Fruit fly (Drosophila melanogaster) S2 (cell line): ENCODE results near the gene CG4080.

Experiments used
- CG8478 ChIP-seq: fragments of >200 bp; optimal IDR thresholded peaks from 2 replicates; lab custom pipeline; 2018
- CTCF ChIP-seq, 2 experiments: fragments of >200 bp; optimal IDR thresholded peaks; 2 replicates each; lab custom pipeline; 2018

CG4080 gene

DNA sequence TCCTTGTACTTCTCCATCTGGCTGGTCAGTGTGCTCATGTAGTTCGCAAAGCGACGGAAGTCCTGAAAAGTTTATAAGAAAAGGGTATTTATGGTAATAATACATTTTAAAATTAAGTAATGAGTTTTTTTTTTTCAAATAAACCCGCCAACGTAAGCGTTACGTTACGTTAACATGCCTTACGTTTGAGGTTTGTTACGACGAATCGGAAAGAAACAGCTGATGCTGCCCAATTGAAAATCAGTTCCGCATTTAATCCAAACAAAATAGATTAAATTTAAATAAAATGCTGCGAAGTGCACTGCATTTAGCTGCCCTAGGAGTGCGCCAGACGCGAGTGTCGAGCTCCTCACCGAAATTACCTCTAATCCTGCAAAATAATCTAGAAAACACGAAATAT lies 34.9 kb downstream of the CG4080 start, which contains the start of gene mRRF1:
mRRF1 (plus strand) TSS at position 220 of the 400 bp plus-strand sequence.
- TF ChIP-seq CTCF (optimal IDR thresholded peaks at IDR 0.05; lab: Kevin White, UChicago) (no peak), CG8478 (lab: Kevin White, UChicago) (no peak)

DNA sequence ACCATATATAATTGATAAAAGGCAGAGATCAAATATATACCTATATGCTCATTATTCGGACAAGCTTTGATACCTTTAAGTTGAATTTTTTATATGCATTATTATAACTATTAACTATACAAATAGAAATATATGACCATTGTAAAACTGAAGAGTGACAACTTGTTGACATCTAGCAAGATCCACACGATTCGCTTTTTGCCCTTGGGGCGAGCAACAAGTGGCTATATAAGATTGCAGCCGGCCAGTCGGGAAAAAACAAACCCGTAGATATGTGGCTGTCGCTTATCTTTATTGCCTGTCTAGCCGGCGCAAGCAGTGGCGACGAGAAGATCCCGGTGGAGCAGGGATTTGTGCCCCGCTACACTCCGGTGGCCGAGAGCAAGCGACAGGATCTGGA lies 37.1 kb downstream of the CG4080 start, which contains the start of gene CG34456:
CG34456 (plus strand) TSS at position 215 of the 400 bp plus-strand sequence.
- TF ChIP-seq CG8478 (lab: Kevin White, UChicago): no peak
- TF ChIP-seq CTCF (optimal IDR thresholded peaks at IDR 0.05; lab: Kevin White, UChicago): no peak

DNA sequence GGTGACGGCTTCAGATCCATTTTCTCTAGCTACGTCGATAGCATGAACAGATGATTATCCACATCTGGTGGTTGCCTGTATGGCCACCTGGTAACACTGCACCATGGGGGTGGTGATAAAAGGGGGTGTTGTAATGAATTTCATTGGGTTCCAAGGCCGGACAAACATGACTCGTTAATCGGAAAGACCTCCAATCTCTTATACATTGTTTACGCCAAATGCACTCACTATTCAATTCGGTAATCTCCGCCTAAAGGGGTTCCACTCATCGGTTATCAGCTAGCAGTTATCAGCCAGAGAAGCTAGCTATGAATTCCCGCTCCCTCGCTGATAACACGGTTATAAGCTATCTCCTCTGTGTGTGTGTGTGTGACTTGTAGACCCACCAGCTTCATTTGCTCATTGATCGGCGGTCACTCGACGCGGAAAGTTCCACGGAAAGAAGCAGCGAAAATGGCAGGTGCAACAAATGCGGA lies 38.8 kb downstream of the CG4080 start, which contains the start of gene Pdxk:
Pdxk (plus strand) TSS at position 100 of the 476 bp plus-strand sequence.
- no peak for TF ChIP-seq CTCF (optimal IDR thresholded peaks at IDR 0.05; lab: Kevin White, UChicago)
- no peak for TF ChIP-seq CG8478 (lab: Kevin White, UChicago)

DNA sequence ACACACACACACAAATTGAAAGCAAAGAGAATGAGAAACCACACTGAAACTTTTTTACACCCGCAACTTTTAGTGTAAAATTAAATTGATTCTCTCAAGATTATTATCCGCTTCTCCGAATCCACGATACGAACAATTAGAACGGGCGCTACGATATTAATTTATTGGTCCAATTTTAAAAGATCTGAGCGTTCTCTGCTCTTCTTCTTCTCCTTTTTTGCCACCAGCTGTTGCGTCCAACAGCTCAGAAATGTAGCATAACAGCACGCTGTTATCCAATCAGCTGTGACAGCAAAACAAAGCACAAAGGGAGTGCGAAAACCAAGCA lies 40.4 kb downstream of the CG4080 start, which contains the start of the genes UGP and Svip:
UGP (minus strand) TSS at position 223 of the 328 bp plus-strand sequence.
Svip (plus strand) TSS at position 287 of the 328 bp plus-strand sequence.
- TF ChIP-seq CTCF (optimal IDR thresholded peaks at IDR 0.05; lab: Kevin White, UChicago) (no peak), CG8478 (lab: Kevin White, UChicago) (no peak)

DNA sequence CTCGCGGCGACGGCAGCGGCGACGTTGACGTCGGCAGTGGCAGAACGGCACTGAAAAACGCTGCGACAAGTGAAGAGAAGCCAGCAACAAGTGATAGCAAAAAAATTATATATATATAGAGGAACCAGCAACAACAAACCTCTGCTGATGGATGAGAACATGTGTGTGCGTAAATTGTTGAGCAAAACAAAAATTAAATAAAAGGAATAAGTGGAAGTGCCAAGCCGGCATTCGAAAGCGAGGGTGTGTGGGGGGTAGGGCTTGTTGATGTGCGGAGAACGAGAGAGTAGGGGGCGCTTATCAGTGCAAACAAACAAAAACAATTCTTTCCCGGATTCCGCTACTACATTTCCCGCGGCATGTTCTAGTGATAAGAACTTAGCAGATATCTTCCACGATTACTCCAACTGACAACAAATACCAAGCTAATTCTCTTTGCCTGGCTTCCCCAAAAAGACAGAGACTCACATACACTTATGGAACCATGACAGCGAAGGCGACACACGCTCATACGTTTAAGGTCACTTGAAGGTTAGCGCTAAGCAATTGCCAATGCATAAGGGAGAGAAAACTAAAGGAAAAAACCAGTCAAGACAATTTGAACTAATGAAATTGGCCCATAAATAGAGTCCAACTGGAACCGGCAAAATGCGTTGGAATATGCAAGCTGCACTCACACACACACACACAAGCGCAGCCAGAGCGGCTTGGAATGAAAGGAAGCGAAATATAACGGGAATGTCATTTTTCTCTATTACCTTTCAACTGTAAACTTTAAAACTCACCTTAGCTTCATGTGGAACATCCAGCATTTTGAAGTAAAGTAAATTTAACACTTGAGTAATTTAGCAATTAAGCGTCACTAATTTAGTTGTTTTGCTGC lies 41.0 kb downstream of the CG4080 start:
- no peak for TF ChIP-seq CTCF (optimal IDR thresholded peaks at IDR 0.05; lab: Kevin White, UChicago)
- no peak for TF ChIP-seq CG8478 (lab: Kevin White, UChicago)

DNA sequence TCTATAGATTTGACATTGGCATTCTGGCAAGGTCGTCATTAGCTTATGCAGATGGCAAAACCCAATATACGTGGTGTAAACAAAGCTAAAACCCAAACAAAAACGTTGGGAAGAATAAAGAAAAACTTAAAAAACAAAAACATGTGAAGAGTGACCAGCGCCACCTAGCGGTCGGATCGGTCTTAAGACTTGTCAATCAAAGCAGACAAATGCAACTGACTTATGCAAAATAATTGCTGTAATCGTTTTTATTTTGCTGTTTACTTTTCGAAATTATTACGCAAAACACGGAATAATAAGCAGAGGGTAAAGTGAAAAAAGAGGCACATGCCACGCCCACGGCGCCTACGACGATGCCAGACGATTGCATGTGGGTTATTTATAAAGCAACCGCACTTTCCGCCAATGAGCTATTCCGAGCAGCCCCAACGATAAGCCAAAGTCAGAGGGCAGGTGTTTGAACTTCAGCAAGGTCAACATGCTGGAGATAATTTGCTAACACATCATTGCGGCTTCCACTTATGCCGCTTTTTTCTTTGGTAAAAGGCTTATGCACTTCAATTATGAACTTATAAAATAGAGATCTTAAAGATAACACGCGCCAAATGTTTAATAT lies 42.8 kb downstream of the CG4080 start:
- TF ChIP-seq CG8478 (lab: Kevin White, UChicago): no peak
- peak; percentile 83 to 84 for TF ChIP-seq CTCF (optimal IDR thresholded peaks at IDR 0.05; lab: Kevin White, UChicago)

DNA sequence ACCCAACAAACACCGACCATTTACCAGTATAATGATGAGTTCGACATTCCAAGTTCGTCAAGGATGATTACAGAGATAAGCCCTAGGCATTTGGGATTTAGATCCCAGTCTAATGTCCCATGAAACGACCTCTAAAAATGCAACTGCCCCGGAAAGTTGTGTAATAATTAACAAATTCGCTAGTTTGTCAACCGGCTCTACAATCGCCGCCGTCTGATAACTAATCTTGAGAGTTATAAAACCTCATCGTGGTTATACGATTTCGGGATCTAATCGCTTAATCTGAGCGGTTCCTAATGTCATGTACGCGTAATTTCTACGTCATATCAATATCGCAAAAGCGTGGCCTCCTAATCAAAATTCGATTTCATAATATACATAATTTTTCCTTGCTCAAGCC lies 43.5 kb downstream of the CG4080 start:
- TF ChIP-seq CG8478 (lab: Kevin White, UChicago) (no peak), CTCF (optimal IDR thresholded peaks at IDR 0.05; lab: Kevin White, UChicago) (no peak)

DNA sequence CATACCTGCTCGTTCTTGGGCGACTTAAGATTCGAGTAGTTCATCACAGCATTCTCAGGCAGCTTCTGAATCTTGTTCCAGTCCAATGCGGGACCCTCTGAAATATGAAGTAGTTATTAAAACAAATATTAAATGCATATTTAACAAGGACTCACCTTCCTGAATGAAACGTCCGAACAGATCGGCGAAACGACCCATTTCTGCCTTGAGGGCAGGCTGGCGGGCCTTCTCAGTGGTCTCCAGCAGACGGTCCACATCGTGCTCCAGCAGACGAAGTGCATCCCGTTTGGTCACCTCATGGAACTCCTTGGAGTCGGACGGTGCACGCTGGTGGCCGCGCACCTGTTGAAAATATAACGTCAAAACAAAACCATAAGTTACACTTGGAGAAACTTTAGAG lies 45.3 kb downstream of the CG4080 start, which contains the start of gene CG32040:
CG32040 (plus strand) TSS at position 301 of the 400 bp plus-strand sequence.
- TF ChIP-seq CTCF (optimal IDR thresholded peaks at IDR 0.05; lab: Kevin White, UChicago) (no peak), CG8478 (lab: Kevin White, UChicago) (no peak)

DNA sequence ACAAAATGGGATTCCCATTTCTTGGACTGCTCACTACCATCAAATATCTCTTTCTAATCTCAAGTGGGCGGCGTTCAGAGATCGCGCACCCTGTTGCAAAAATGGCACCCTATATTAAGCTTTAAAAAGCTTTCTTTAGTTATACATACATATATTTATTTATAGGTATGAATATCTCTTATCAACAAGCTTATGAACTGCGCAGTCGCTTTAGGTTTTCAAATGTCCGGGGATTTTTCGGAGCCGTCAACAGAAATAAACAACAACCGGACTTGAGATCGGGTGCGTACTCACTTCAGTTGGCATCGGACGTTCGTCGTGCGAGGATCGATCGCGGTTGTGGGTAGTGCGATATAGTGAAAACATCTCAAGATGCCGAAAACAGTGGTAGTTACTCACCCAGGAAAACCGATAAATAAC lies 49.7 kb downstream of the CG4080 start, which contains the start of gene PGRP-LF:
PGRP-LF (plus strand) TSS at position 296 of the 420 bp plus-strand sequence.
- TF ChIP-seq CTCF (optimal IDR thresholded peaks at IDR 0.05; lab: Kevin White, UChicago): no peak

DNA sequence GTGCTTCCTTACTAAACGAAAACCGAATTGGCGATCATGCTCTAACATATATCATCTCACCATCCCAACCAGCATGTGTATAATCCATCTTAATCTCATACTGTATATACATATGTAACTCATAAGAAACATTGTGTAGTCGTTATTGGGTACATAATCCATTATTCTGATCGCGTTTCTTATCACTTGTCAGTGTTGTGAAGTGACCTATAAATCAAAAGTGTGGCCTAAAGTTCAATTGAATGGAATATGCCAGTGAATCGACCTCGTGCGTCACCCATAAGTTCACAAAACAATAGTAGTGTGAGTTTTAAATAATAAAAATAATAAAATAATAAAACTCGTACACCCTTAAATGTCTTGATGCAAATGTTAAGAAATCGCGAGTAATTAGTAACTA lies 53.9 kb downstream of the CG4080 start:
- no peak for TF ChIP-seq CTCF (optimal IDR thresholded peaks at IDR 0.05; lab: Kevin White, UChicago)

DNA sequence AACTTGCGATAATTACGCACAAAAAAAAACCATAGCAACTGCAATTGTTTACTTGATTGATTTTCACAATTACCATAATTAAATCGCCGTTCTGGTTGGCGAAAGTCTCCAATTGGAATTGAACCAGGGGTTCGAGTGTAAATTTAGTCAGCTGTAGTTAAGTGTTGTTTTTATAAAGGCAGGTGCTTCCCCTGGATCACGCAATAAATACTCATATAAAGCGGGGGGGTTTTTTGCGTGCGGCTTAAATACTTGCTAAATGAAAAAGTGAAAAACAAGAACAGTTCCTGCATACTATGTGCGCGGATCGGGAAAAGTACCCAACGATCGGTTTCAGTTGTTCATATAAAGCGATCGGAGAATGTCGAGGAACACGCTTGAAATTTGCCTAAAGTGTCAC lies 55.1 kb downstream of the CG4080 start:
- TF ChIP-seq CG8478 (lab: Kevin White, UChicago) (no peak), CTCF (optimal IDR thresholded peaks at IDR 0.05; lab: Kevin White, UChicago) (no peak)

DNA sequence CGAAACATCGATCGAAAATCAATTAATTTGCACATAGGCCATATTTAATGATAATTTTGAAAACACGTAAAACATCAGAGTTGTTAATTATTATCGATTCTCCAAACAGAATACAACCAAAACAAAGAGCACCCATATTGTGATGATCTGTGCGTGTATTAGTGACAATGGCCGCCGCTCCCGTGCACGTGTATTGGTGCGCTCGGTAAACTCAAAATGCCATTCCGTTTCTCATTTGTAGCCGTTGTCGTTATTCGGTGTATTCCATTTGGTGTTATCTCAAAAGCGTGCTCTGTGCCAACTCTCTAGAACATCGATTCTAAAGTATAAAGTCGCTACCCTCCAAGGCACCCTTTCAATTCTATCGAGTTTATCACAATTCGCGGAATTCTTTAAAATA lies 58.2 kb downstream of the CG4080 start:
- no peak for TF ChIP-seq CG8478 (lab: Kevin White, UChicago)
- no peak for TF ChIP-seq CTCF (optimal IDR thresholded peaks at IDR 0.05; lab: Kevin White, UChicago)

DNA sequence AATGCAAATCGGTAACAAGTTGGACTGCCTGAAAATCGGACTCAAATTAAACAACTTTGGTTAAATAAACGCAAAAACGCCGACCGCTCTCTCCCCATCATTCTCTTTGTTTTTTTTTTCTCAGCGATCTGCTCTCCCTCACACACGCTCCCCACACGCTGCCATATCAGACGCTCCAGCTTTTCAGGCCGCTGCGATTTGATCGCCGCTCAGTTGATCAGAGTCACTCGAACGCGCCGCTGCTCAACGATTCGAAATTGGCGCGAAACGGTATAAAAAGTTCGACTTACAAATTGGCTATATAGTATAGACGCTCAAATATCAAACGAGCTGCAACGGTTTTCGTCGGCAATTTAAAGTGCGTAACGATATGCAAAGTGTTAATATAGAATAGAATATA lies 58.8 kb downstream of the CG4080 start:
- TF ChIP-seq CG8478 (lab: Kevin White, UChicago) (no peak), CTCF (optimal IDR thresholded peaks at IDR 0.05; lab: Kevin White, UChicago) (no peak)

DNA sequence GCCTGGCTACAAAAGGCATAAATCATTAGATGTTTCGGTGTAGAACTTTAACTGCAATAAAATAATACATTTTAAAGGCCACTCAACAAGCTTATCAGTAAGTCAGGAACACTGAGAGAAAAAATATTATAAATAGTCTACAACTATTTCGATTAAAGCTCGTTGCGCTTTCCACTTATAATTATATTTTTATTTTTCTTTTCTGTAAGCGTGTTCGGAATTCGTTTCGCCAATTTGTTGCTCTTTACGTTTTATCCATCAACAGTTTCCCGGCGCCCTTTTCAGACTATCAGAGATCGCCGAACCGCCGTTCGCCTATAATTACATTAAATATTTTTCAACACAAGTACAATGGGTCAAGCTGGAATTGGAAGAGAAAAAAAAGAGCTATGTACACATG lies 60.0 kb downstream of the CG4080 start:
- no peak for TF ChIP-seq CTCF (optimal IDR thresholded peaks at IDR 0.05; lab: Kevin White, UChicago)

DNA sequence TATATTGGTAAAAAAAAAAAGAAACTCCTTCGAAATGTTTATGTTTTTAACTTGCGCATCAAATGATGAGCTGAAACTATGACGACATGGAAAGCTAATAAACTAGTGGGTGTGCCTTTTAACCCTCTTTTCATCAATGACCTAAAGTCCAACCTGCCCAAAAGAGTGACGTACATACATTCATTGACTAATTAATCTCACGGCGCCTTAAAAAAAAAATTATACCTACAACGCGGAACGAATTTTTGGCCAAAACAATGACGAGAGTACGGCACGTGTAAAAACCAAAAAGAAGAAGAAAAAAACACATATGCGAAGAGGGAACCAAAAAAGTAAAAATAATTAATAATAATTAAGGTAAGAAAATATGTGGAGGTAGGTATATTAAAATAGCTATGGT lies 60.5 kb downstream of the CG4080 start, which contains the start of gene PGRP-LC:
PGRP-LC (plus strand) TSS at position 301 of the 400 bp plus-strand sequence.
- no peak for TF ChIP-seq CG8478 (lab: Kevin White, UChicago)
- no peak for TF ChIP-seq CTCF (optimal IDR thresholded peaks at IDR 0.05; lab: Kevin White, UChicago)
